Worm (Caenorhabditis elegans) whole organism, L4 larva: Measurements from ENCODE around the gene adh-5.
"Not testable (repeated sequence)": the region's sequence is repeated elsewhere in the genome, so short reads cannot be mapped to it uniquely, and the experiment has no call there.

Source experiments
- T26A8.4 ChIP-seq: fragments of 200-800 bp; sonication (Bioruptor generic); IDR thresholded peaks from 2 replicates; pipeline ENCODE4 v1.3.6; 2022; ENCODE audit warnings: missing genetic modification characterization, missing compliant biosample characterization
- Y105C5A.15 ChIP-seq: fragments of 200-800 bp; sonication (Bioruptor generic); IDR thresholded peaks from 2 replicates; pipeline ENCODE4 v1.3.6; 2022; ENCODE audit warnings: missing genetic modification characterization, missing compliant biosample characterization
- aha-1 ChIP-seq: fragments of 150-350 bp; peaks from one replicate; lab custom pipeline; 2014; ENCODE audit warnings: missing biosample characterization, missing genetic modification characterization
- ceh-20 ChIP-seq: fragments of 200-800 bp; sonication (Bioruptor generic); IDR thresholded peaks from 2 replicates; pipeline ENCODE4 v1.3.6; 2022; ENCODE audit warnings: missing genetic modification reagents, missing genetic modification characterization, missing compliant biosample characterization
- ceh-32 ChIP-seq: sonication (generic microtip); optimal IDR thresholded peaks from 2 replicates; lab custom pipeline; 2016; ENCODE audit warnings: mild to moderate bottlenecking, missing genetic modification characterization, missing compliant biosample characterization; ENCODE audit not compliant: poor library complexity
- daf-16 ChIP-seq, 3 experiments: sonication (generic microtip); optimal IDR thresholded peaks; 2 replicates each; lab custom pipeline; 2016 to 2017; ENCODE audit warnings: missing genetic modification characterization in 3 of 3, missing genetic modification reagents in 3 of 3, mild to moderate bottlenecking in 2 of 3, missing compliant biosample characterization in 2 of 3, missing biosample characterization in 1 of 3, moderate library complexity in 1 of 3
- dmd-6 ChIP-seq: fragments of 200-800 bp; sonication (Bioruptor generic); IDR thresholded peaks from 2 replicates; pipeline ENCODE4 v1.3.6; 2022; ENCODE audit warnings: missing genetic modification reagents, missing genetic modification characterization, missing compliant biosample characterization
- dmd-8 ChIP-seq: fragments of 200-800 bp; sonication (Bioruptor generic); IDR thresholded peaks from 2 replicates; pipeline ENCODE4 v1.3.6; 2022; ENCODE audit warnings: missing genetic modification characterization, missing compliant biosample characterization
- dpl-1 ChIP-seq: fragments of 150-350 bp; optimal IDR thresholded peaks from 2 replicates; lab custom pipeline; 2014; ENCODE audit warnings: missing biosample characterization, missing genetic modification reagents, missing genetic modification characterization
- dve-1 ChIP-seq: sonication (generic microtip); optimal IDR thresholded peaks from 2 replicates; lab custom pipeline; 2017; ENCODE audit warnings: antibody characterized with exemption, mild to moderate bottlenecking, missing genetic modification characterization, missing compliant biosample characterization; ENCODE audit not compliant: insufficient read depth
- egl-27 ChIP-seq: sonication (generic microtip); optimal IDR thresholded peaks from 3 replicates; lab custom pipeline; 2017; ENCODE audit warnings: missing biosample characterization, missing genetic modification reagents, missing genetic modification characterization
- fkh-10 ChIP-seq: fragments of 150-350 bp; optimal IDR thresholded peaks from 2 replicates; lab custom pipeline; 2014; ENCODE audit warnings: missing biosample characterization, missing genetic modification reagents, missing genetic modification characterization
- gei-8 ChIP-seq: fragments of 200-800 bp; sonication (Bioruptor generic); optimal IDR thresholded peaks from 2 replicates; lab custom pipeline; 2018; ENCODE audit warnings: mild to moderate bottlenecking, missing genetic modification characterization, missing compliant biosample characterization
- hlh-11 ChIP-seq: fragments of 200-800 bp; sonication (Bioruptor generic); optimal IDR thresholded peaks from 2 replicates; lab custom pipeline; 2018; ENCODE audit warnings: mild to moderate bottlenecking, missing genetic modification characterization, missing compliant biosample characterization
- hlh-30 ChIP-seq: sonication (generic microtip); optimal IDR thresholded peaks from 2 replicates; lab custom pipeline; 2017; ENCODE audit warnings: antibody characterized with exemption, mild to moderate bottlenecking, missing genetic modification characterization, missing compliant biosample characterization; ENCODE audit not compliant: insufficient read depth
- hmg-1.1 ChIP-seq: fragments of 200-800 bp; sonication (Bioruptor generic); IDR thresholded peaks from 2 replicates; pipeline ENCODE4 v1.3.6; 2022; ENCODE audit warnings: missing genetic modification reagents, missing genetic modification characterization, missing compliant biosample characterization
- lim-7 ChIP-seq: fragments of 200-800 bp; sonication (Bioruptor generic); IDR thresholded peaks from 2 replicates; pipeline ENCODE4 v1.3.6; 2022; ENCODE audit warnings: missing genetic modification characterization, missing compliant biosample characterization
- lin-38 ChIP-seq: fragments of 200-800 bp; sonication (Bioruptor generic); IDR thresholded peaks from 2 replicates; pipeline ENCODE4 v1.3.6; 2022; ENCODE audit warnings: missing genetic modification reagents, missing genetic modification characterization, missing compliant biosample characterization
- mdl-1 ChIP-seq, 2 experiments: fragments of 150-350 bp in 1 of 2; sonication (generic microtip) in 1 of 2; optimal IDR thresholded peaks; 2 replicates each; lab custom pipeline; 2014 to 2017; ENCODE audit warnings: missing biosample characterization in 2 of 2, missing genetic modification characterization in 2 of 2
- mes-2 ChIP-seq: sonication (generic microtip); optimal IDR thresholded peaks from 2 replicates; lab custom pipeline; 2016; ENCODE audit warnings: missing genotype, mild to moderate bottlenecking, missing genetic modification characterization, missing compliant biosample characterization; ENCODE audit not compliant: poor library complexity, severe bottlenecking
- mxl-3 ChIP-seq: fragments of 200-800 bp; sonication (Bioruptor generic); optimal IDR thresholded peaks from 2 replicates; lab custom pipeline; 2018; ENCODE audit warnings: mild to moderate bottlenecking, missing genetic modification characterization, missing compliant biosample characterization
- nhr-10 ChIP-seq: fragments of 150-350 bp; optimal IDR thresholded peaks from 2 replicates; lab custom pipeline; 2014; ENCODE audit warnings: missing biosample characterization, missing genetic modification characterization
- nhr-102 ChIP-seq: sonication (generic microtip); optimal IDR thresholded peaks from 2 replicates; lab custom pipeline; 2016; ENCODE audit warnings: mild to moderate bottlenecking, missing genetic modification characterization, moderate library complexity, missing compliant biosample characterization
- nhr-11 ChIP-seq: fragments of 150-350 bp; optimal IDR thresholded peaks from 2 replicates; lab custom pipeline; 2014; ENCODE audit warnings: missing biosample characterization, missing genetic modification characterization
- nhr-28 ChIP-seq: fragments of 150-350 bp; optimal IDR thresholded peaks from 2 replicates; lab custom pipeline; 2014; ENCODE audit warnings: missing biosample characterization, missing genetic modification characterization
- nhr-41 ChIP-seq: fragments of 200-800 bp; sonication (Bioruptor generic); IDR thresholded peaks from 2 replicates; pipeline ENCODE4 v1.3.6; 2022; ENCODE audit warnings: missing genetic modification reagents, missing genetic modification characterization, missing compliant biosample characterization
- nhr-42 ChIP-seq: fragments of 200-800 bp; sonication (Bioruptor generic); IDR thresholded peaks from 2 replicates; pipeline ENCODE4 v1.3.6; 2022; ENCODE audit warnings: missing genetic modification characterization, missing compliant biosample characterization
- nhr-48 ChIP-seq: sonication (generic microtip); optimal IDR thresholded peaks from 2 replicates; lab custom pipeline; 2016; ENCODE audit warnings: mild to moderate bottlenecking, missing genetic modification characterization, missing compliant biosample characterization
- nhr-77 ChIP-seq: fragments of 150-350 bp; optimal IDR thresholded peaks from 2 replicates; lab custom pipeline; 2014; ENCODE audit warnings: missing biosample characterization, missing genetic modification characterization
- php-3 ChIP-seq: fragments of 200-800 bp; sonication (Bioruptor generic); IDR thresholded peaks from 2 replicates; pipeline ENCODE4 v1.3.6; 2022; ENCODE audit warnings: missing genetic modification reagents, missing genetic modification characterization, missing compliant biosample characterization
- sdz-12 ChIP-seq: fragments of 200-800 bp; sonication (Bioruptor generic); optimal IDR thresholded peaks from 2 replicates; lab custom pipeline; 2018; ENCODE audit warnings: mild to moderate bottlenecking, missing genetic modification characterization, missing compliant biosample characterization
- tag-97 ChIP-seq: fragments of 200-800 bp; sonication (Bioruptor generic); IDR thresholded peaks from 2 replicates; pipeline ENCODE4 v1.3.6; 2022; ENCODE audit warnings: missing genetic modification characterization, missing compliant biosample characterization
- vab-7 ChIP-seq: fragments of 200-800 bp; sonication (Bioruptor generic); IDR thresholded peaks from 2 replicates; pipeline ENCODE4 v1.3.6; 2022; ENCODE audit warnings: missing genetic modification reagents, missing genetic modification characterization, missing compliant biosample characterization
- zip-2 ChIP-seq: fragments of 150-350 bp; optimal IDR thresholded peaks from 2 replicates; lab custom pipeline; 2014; ENCODE audit warnings: missing biosample characterization, missing genetic modification characterization
- ztf-11 ChIP-seq: fragments of 150-350 bp; optimal IDR thresholded peaks from 2 replicates; lab custom pipeline; 2014; ENCODE audit warnings: missing biosample characterization, missing genetic modification characterization

adh-5 gene

ce11 chrV:890835-891234 lies 20.7 kb upstream of the adh-5 start, which contains the start of gene srlf-22:
srlf-22 (plus strand) TSS chrV:891135.
- TF ChIP-seq nhr-11 (tag; lab: Kevin White, UChicago); hmg-1.1; dmd-8 (GFP tag; lab: Robert Waterston, UW): not testable (repeated sequence)

- TF ChIP-seq fkh-10 (no peak), nhr-41 (GFP tag; lab: Robert Waterston, UW) (no peak), ceh-20 (GFP tag; lab: Robert Waterston, UW) (no peak), nhr-10 (tag; lab: Kevin White, UChicago) (no peak), vab-7 (GFP tag; lab: Robert Waterston, UW) (no peak), egl-27 (tag; lab: Kevin White, UChicago) (no peak), tag-97 (GFP tag; lab: Robert Waterston, UW) (no peak)
- TF ChIP-seq, all 104 proteins: peak for 0
Observed at ce11 chrV:893437-894018, 18.0 kb upstream of the adh-5 start, which contains the start of the genes srlf-23 and srlf-20. srlf-23 (minus strand) TSS chrV:893537. srlf-20 (plus strand) TSS chrV:893968.

ce11 chrV:899087-899486 lies 12.5 kb upstream of the adh-5 start, which contains the start of gene nas-32:
nas-32 (minus strand) TSS chrV:899187.
- TF ChIP-seq aha-1 (peak; percentile 30), sdz-12 (GFP tag; lab: Kevin White, UChicago) (no peak), nhr-48 (tag; lab: Kevin White, UChicago) (no peak), zip-2 (tag; lab: Kevin White, UChicago) (no peak)

ce11 chrV:903460-903859 lies 8.1 kb upstream of the adh-5 start, which contains the start of gene fmo-5:
fmo-5 (minus strand) TSS chrV:903665.
- TF ChIP-seq ceh-32 (tag; lab: Kevin White, UChicago) (no peak), dve-1 (tag; lab: Kevin White, UChicago) (peak; percentile 59), dmd-6 (GFP tag; lab: Robert Waterston, UW) (peak; percentile 75), lin-38 (GFP tag; lab: Robert Waterston, UW) (peak; percentile 65; the same call in 1 of the 2 replicates), hlh-11 (tag; lab: Kevin White, UChicago) (peak; percentile 57), hlh-30 (tag; lab: Kevin White, UChicago) (peak; percentile 96), nhr-102 (tag; lab: Kevin White, UChicago) (peak; percentile 31), Y105C5A.15 (no peak), ztf-11 (tag; lab: Kevin White, UChicago) (no peak), daf-16 (GFP tag; optimal IDR thresholded peaks at IDR 0.05; lab: Kevin White, UChicago) (no peak), daf-16 (tag; optimal IDR thresholded peaks at IDR 0.05; lab: Kevin White, UChicago) (peak; percentile 51), lim-7 (GFP tag; lab: Robert Waterston, UW) (no peak), nhr-42 (0 out of 2 replicates have a peak, but pooled peaks have one; percentile 31), mes-2 (tag; lab: Kevin White, UChicago) (peak; percentile 64), php-3 (GFP tag; lab: Robert Waterston, UW) (peak; percentile 50; the same call in 1 of the 2 replicates), nhr-28 (tag; lab: Kevin White, UChicago) (peak; percentile 84), mdl-1 (tag; optimal IDR thresholded peaks at IDR 0.05; lab: Kevin White, UChicago) (peak; percentile 48 to 91), mxl-3 (GFP tag; lab: Kevin White, UChicago) (peak; percentile 65), dpl-1 (peak; percentile 47), gei-8 (GFP tag; lab: Kevin White, UChicago) (no peak), nhr-77 (tag; lab: Kevin White, UChicago) (peak; percentile 51), T26A8.4 (GFP tag; lab: Robert Waterston, UW) (0 out of 2 replicates have a peak, but pooled peaks have one; percentile 31), nhr-48 (tag; lab: Kevin White, UChicago) (peak; percentile 2)
